Worm (Caenorhabditis elegans): ENCODE measurements around the gene C08G5.7.

Gene C08G5.7

DNA sequence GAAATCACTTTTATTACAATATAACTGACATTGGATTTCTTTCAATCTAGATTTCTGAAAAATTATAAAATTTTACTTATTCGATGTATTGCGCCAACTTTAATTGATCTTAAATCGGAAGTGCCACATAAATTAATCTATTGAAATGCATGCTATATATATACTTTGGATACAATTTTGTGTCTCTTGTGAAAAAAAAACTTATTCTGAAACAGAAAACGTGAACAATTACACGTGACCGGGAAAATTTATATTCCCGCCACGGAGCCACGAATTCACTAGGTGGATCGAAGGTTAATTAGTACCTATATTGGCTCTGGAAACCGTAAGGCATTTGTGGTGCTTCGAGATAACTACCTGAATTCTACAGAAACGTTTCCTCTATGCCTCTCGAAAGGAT is 34.6 kb upstream of the C08G5.7 start, which contains the start of gene F46F5.14:
Gene F46F5.14, plus strand, starts transcription at position 301 of the 400 bp plus-strand sequence.
- TF ChIP-seq mep-1 (tag; optimal IDR thresholded peaks at IDR 0.05) (no peak), mdl-1 (tag; optimal IDR thresholded peaks at IDR 0.05) (no peak), pax-3 (tag; optimal IDR thresholded peaks at IDR 0.05) (no peak), ceh-63 (GFP tag; optimal IDR thresholded peaks at IDR 0.05) (no peak), unc-130 (tag; optimal IDR thresholded peaks at IDR 0.05) (no peak), nhr-77 (tag; optimal IDR thresholded peaks at IDR 0.05) (no peak), hlh-17 (GFP tag; optimal IDR thresholded peaks at IDR 0.05; ENCODE audit: borderline replicate concordance) (no peak), nhr-84 (tag; optimal IDR thresholded peaks at IDR 0.05) (no peak), rnt-1 (tag; optimal IDR thresholded peaks at IDR 0.05) (no peak), skn-1 (tag; optimal IDR thresholded peaks at IDR 0.05) (no peak), nhr-19 (GFP tag; conservative IDR thresholded peaks at IDR 0.05) (no peak), ztf-11 (tag; optimal IDR thresholded peaks at IDR 0.05) (no peak), nhr-28 (tag; optimal IDR thresholded peaks at IDR 0.05) (no peak), ces-1 (GFP tag; optimal IDR thresholded peaks at IDR 0.05) (no peak), lin-15B (tag; optimal IDR thresholded peaks at IDR 0.05) (no peak), lsy-2 (tag; optimal IDR thresholded peaks at IDR 0.05) (no peak), ceh-90 (tag; optimal IDR thresholded peaks at IDR 0.05) (no peak), lin-13 (GFP tag; optimal IDR thresholded peaks at IDR 0.05) (no peak), hpl-2 (GFP tag; optimal IDR thresholded peaks at IDR 0.05) (no peak)

DNA sequence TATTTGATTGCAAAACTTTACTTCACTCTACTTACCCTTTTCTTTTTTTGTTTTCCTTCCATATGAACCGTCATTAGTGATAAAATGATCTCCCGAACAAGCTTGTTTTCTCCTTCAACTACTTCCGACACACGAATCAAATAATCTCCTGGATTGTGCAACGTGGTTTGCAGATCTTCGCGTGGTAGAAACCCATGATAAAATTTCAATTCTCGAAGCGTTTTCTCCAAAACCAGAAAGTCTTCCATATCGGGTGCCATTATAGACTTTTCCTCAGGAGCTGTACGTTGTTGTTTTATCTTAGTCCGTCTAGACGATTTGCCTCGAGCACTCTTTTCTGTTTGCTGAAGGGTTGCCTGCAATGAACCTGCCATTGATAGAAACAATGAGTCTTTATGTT is 32.3 kb upstream of the C08G5.7 start:
- TF ChIP-seq nhr-84 (tag; optimal IDR thresholded peaks at IDR 0.05) (no peak), ceh-82 (tag; optimal IDR thresholded peaks at IDR 0.05) (no peak), mab-9 (GFP tag; IDR thresholded peaks at IDR 0.05) (no peak), unc-62 (GFP tag; optimal IDR thresholded peaks at IDR 0.05) (no peak), skn-1 (tag; optimal IDR thresholded peaks at IDR 0.05) (no peak), F16B12.6 (tag; optimal IDR thresholded peaks at IDR 0.05) (no peak), xbp-1 (tag; optimal IDR thresholded peaks at IDR 0.05) (no peak), isw-1 (GFP tag; IDR thresholded peaks at IDR 0.05) (no peak)

DNA sequence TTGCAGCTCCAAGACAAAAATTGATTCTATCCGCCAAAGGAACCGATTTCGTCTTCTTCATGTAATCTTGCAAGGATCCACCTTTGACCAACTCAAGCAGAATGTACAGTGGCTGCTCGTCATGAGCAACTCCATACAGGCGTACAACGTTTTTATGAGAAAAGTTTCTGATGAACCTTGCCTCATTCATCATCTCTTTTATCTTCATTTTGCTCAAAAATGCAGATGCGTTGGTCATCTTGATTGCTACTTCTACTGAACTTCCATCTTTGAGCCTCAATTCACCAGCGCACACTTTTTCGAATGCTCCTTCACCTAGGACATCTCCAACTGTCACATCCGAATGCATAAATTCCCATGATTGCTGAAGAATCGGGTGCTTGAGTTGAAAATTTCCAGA is 31.8 kb upstream of the C08G5.7 start:
- no peak for TF ChIP-seq lsy-2 (tag; optimal IDR thresholded peaks at IDR 0.05)

DNA sequence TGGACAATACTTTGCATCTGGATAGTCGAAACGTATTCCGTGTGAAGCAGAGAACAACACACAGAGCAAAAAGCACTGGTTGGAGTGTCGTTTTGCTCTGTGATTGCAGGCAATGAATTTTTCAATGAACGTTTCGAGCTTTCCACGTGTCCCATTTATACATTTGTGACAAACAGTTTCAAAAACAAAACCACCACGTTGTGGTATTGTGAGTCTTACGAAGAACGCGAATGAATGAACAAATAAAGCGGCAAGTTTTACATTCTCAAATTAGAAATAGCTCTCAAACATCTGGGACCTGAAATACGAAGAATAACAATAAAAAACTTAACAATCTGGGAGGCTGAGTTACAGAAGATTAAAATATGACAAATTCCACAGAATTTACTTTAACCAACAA is 26.7 kb upstream of the C08G5.7 start, which contains the start of gene F46F5.1:
Gene F46F5.1, minus strand, starts transcription at position 101 of the 400 bp plus-strand sequence.
- no peak for TF ChIP-seq ama-1 (optimal IDR thresholded peaks at IDR 0.05)
- TF ChIP-seq pax-3 (tag; optimal IDR thresholded peaks at IDR 0.05) = no peak
- TF ChIP-seq ceh-88 (GFP tag; IDR thresholded peaks at IDR 0.05) = no peak
- no peak for TF ChIP-seq F16B12.6 (tag; optimal IDR thresholded peaks at IDR 0.05)
- TF ChIP-seq sptf-1 (tag; optimal IDR thresholded peaks at IDR 0.05) = no peak
- no peak for TF ChIP-seq hlh-4 (tag; optimal IDR thresholded peaks at IDR 0.05)
- no peak for TF ChIP-seq ceh-63 (GFP tag; optimal IDR thresholded peaks at IDR 0.05)
- TF ChIP-seq nhr-19 (GFP tag; conservative IDR thresholded peaks at IDR 0.05) = no peak
- TF ChIP-seq nhr-85 (tag) = no peak
- TF ChIP-seq zag-1 (tag; optimal IDR thresholded peaks at IDR 0.05) = no peak

DNA sequence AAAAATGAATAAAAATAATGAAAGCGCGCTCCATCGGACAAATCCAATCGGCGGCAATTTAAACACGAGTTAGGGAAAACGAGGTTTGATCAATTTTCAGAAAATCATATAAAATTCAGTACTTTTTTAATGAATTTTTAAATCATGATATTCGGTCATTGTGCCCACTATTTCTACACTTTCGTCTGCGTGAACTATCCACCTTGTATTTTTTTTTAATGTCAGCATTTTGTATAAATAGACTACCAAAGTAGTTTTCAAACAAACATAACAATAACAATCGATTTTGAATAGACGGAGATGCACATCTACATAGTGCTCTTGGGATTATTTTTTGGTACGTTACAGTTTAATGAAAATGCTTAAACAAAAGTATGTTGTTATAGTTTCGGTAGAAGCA is 23.0 kb upstream of the C08G5.7 start, which contains the start of gene F46F5.15:
Gene F46F5.15, plus strand, starts transcription at position 301 of the 400 bp plus-strand sequence.
- TF ChIP-seq swsn-7 (tag; optimal IDR thresholded peaks at IDR 0.05) (no peak), mef-2 (tag; optimal IDR thresholded peaks at IDR 0.05) (no peak)

DNA sequence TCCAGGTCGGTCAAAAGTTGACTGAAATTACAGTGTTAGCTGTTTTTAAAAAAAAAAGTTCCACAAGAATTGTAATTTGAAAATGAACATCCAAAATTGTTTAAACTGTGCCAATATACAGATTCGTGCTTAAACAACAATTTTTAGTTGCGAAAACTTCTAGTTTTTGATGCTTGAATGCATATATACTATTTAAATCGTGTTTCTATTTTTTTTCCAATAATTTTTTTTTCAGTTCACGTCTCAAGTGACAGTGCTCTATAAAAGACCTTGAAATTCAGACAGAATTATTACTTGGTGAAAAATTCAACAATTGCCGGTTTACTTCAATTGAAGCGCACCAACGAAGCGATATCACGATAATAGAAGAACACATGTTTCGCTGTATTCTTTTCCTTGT is 21.8 kb upstream of the C08G5.7 start, which contains the start of gene F46F5.16:
Gene F46F5.16, plus strand, starts transcription at position 301 of the 400 bp plus-strand sequence.
- TF ChIP-seq unc-86 (tag; optimal IDR thresholded peaks at IDR 0.05) (no peak), zip-4 (GFP tag; optimal IDR thresholded peaks at IDR 0.05) (no peak), nhr-84 (tag; optimal IDR thresholded peaks at IDR 0.05) (no peak), hpl-2 (GFP tag; optimal IDR thresholded peaks at IDR 0.05) (no peak), swsn-7 (tag; optimal IDR thresholded peaks at IDR 0.05) (no peak), ztf-11 (tag; optimal IDR thresholded peaks at IDR 0.05) (no peak), xbp-1 (tag; optimal IDR thresholded peaks at IDR 0.05) (no peak), tlp-1 (tag; optimal IDR thresholded peaks at IDR 0.05) (no peak), nhr-28 (tag; optimal IDR thresholded peaks at IDR 0.05) (no peak), nhr-76 (tag; optimal IDR thresholded peaks at IDR 0.05) (no peak), mef-2 (tag; optimal IDR thresholded peaks at IDR 0.05) (no peak), tbx-2 (tag; optimal IDR thresholded peaks at IDR 0.05) (no peak), nhr-71 (tag; optimal IDR thresholded peaks at IDR 0.05) (no peak), ceh-63 (GFP tag; optimal IDR thresholded peaks at IDR 0.05) (no peak), ces-1 (GFP tag; optimal IDR thresholded peaks at IDR 0.05) (no peak), unc-130 (tag; optimal IDR thresholded peaks at IDR 0.05) (no peak)
